Worm (Caenorhabditis elegans) whole organism, young adult: ENCODE data around the gene srg-50.

Experiments
- D2030.7 ChIP-seq: fragments of 200-800 bp; sonication (Bioruptor generic); IDR thresholded peaks from 2 replicates; pipeline ENCODE4 v1.3.6; 2022; ENCODE audit warnings: missing genetic modification reagents, missing genetic modification characterization, missing compliant biosample characterization
- K12H6.12 ChIP-seq: fragments of 200-800 bp; sonication (Bioruptor generic); optimal IDR thresholded peaks from 2 replicates; lab custom pipeline; 2018; ENCODE audit warnings: mild to moderate bottlenecking, missing genetic modification characterization, missing compliant biosample characterization
- T07F8.4 ChIP-seq: sonication (generic microtip); optimal IDR thresholded peaks from 2 replicates; lab custom pipeline; 2016; ENCODE audit warnings: mild to moderate bottlenecking, missing genetic modification characterization, moderate library complexity, missing compliant biosample characterization
- ama-1 ChIP-seq, 3 experiments: fragments of 150-350 bp in 1 of 3; sonication (generic microtip) in 2 of 3; optimal IDR thresholded peaks; 2 replicates each; lab custom pipeline; 2014 to 2018; ENCODE audit warnings: missing biosample characterization in 2 of 3, missing genetic modification characterization in 2 of 3, missing genetic modification reagents in 2 of 3
- ekl-4 ChIP-seq: fragments of 200-800 bp; sonication (Bioruptor generic); IDR thresholded peaks from 2 replicates; pipeline ENCODE4 v1.3.6; 2022; ENCODE audit warnings: missing genetic modification reagents, missing genetic modification characterization, missing compliant biosample characterization
- nhr-27 ChIP-seq: fragments of 200-800 bp; sonication (Bioruptor generic); optimal IDR thresholded peaks from 2 replicates; lab custom pipeline; 2018; ENCODE audit warnings: mild to moderate bottlenecking, missing genetic modification characterization, moderate library complexity, missing compliant biosample characterization
- snpc-4 ChIP-seq, 5 experiments: fragments of 150-350 bp in 1 of 5; sonication (generic microtip) in 4 of 5; optimal IDR thresholded peaks; 2 replicates each; lab custom pipeline; 2014 to 2018; ENCODE audit warnings: missing genetic modification characterization in 5 of 5, missing biosample characterization in 3 of 5, antibody characterized with exemption in 2 of 5, mild to moderate bottlenecking in 2 of 5, missing compliant biosample characterization in 2 of 5, missing genotype in 2 of 5, moderate library complexity in 2 of 5, missing genetic modification reagents in 1 of 5
- sptf-2 ChIP-seq: fragments of 200-800 bp; sonication (Bioruptor generic); optimal IDR thresholded peaks from 2 replicates; lab custom pipeline; 2018; ENCODE audit warnings: mild to moderate bottlenecking, missing genetic modification characterization, missing compliant biosample characterization
- unc-62 ChIP-seq: fragments of 150-350 bp; optimal IDR thresholded peaks from 2 replicates; lab custom pipeline; 2014; ENCODE audit warnings: missing biosample characterization, missing genetic modification reagents, missing genetic modification characterization

DNA sequence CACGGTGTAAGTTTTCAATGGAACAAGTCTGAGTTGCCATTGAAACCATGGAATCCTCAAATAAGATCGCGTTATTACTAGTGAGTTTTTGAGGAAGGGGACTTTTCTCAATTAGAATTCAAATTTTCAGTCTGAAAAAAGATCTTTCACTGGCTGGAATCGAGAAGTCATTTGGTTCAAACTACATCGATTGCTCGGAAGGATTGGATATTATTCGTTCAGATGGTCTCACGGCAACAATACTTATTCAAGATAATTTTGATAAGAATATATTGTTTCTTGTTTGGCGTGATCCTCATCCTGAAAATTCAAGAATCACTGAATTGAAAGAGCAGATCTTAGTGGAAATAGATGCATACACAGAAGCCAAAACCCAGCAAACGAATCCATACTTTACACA, 7.5 kb downstream of the srg-50 start:
- TF ChIP-seq nhr-27 (tag; lab: Kevin White, UChicago) (no peak), unc-62 (GFP tag; lab: Kevin White, UChicago) (no peak), T07F8.4 (tag; lab: Kevin White, UChicago) (no peak), ama-1 (optimal IDR thresholded peaks at IDR 0.05; lab: Kevin White, UChicago) (no peak), ama-1 (GFP tag; optimal IDR thresholded peaks at IDR 0.05; lab: Kevin White, UChicago) (no peak), snpc-4 (GFP tag; optimal IDR thresholded peaks at IDR 0.05; lab: Kevin White, UChicago) (no peak), snpc-4 (tag; optimal IDR thresholded peaks at IDR 0.05; lab: Kevin White, UChicago) (no peak), sptf-2 (no peak), K12H6.12 (tag; lab: Kevin White, UChicago) (no peak), D2030.7 (GFP tag; lab: Robert Waterston, UW) (no peak), ekl-4 (GFP tag; lab: Robert Waterston, UW) (no peak)
